Fruit fly (Drosophila melanogaster) whole organism, wandering third instar larva: ENCODE results near the gene CG34309.
A peak's percentile ranks its signal among the peaks of the same experiment; 100 is the strongest.

Source experiments
- Dfd ChIP-seq: fragments of >200 bp; optimal IDR thresholded peaks from 2 replicates; lab custom pipeline; 2017; ENCODE audit warnings: missing biosample characterization, missing genetic modification characterization
- Jra ChIP-seq: sonication (Bioruptor generic); optimal IDR thresholded peaks from 2 replicates; lab custom pipeline; 2016; ENCODE audit warnings: missing biosample characterization, missing genetic modification characterization
- dmrt93B ChIP-seq: fragments of 200-800 bp; sonication (Bioruptor generic); optimal IDR thresholded peaks from 2 replicates; lab custom pipeline; 2018; ENCODE audit warnings: missing biosample characterization, mild to moderate bottlenecking, missing genetic modification characterization
- lola ChIP-seq: fragments of >200 bp; optimal IDR thresholded peaks from 2 replicates; lab custom pipeline; 2017; ENCODE audit warnings: missing biosample characterization, missing genetic modification characterization
- pan ChIP-seq: fragments of >200 bp; optimal IDR thresholded peaks from 2 replicates; lab custom pipeline; 2017
- sage ChIP-seq: fragments of 200-800 bp; sonication (Bioruptor generic); optimal IDR thresholded peaks from 2 replicates; lab custom pipeline; 2016; ENCODE audit warnings: missing biosample characterization, mild to moderate bottlenecking, missing genetic modification characterization
- usp ChIP-seq: fragments of >200 bp; optimal IDR thresholded peaks from 2 replicates; lab custom pipeline; 2017; ENCODE audit warnings: missing biosample characterization, missing genetic modification characterization

dm6 chr3R:13366561-13367518, 5.6 kb upstream of the CG34309 start, which contains the start of gene Elp6:
- TF ChIP-seq lola (GFP tag; lab: Kevin White, UChicago) (no peak), Dfd (GFP tag; lab: Kevin White, UChicago) (no peak), pan (lab: Kevin White, UChicago) (no peak), Jra (GFP tag; lab: Kevin White, UChicago) (peak; percentile 80), sage (GFP tag; lab: Kevin White, UChicago) (peak; percentile 24), usp (GFP tag; lab: Kevin White, UChicago) (no peak), dmrt93B (GFP tag; lab: Kevin White, UChicago) (peak; percentile 82)
